Fruit fly (Drosophila melanogaster): ENCODE data around the gene wam.

DNA sequence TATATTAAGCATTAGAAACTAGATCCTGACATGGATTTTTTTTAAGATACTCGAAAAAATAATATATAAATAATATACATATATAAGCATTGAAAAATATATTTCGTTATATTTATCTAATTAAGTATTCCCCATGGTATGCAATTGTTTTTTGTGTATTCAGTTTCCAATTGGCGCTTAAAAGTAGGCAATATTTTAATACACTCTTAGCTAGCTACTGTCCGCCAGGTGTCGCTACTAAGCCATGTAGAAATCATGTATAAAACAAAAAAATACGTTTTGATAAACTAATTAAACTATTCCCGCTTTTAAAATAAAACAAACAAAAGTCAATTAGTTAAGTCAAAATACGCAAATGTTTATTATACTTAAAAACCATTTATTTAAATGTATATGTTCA lies 43.4 kb upstream of the wam start:
- TF ChIP-seq Ets21C (GFP tag; optimal IDR thresholded peaks at IDR 0.05), result no peak
- TF ChIP-seq Eip75B (GFP tag; optimal IDR thresholded peaks at IDR 0.05), result no peak
- TF ChIP-seq cyc (GFP tag; optimal IDR thresholded peaks at IDR 0.05), result peak; percentile 34
- no peak for TF ChIP-seq Hr38 (GFP tag; optimal IDR thresholded peaks at IDR 0.05)
- no peak for TF ChIP-seq Lpt (GFP tag; optimal IDR thresholded peaks at IDR 0.05)
- TF ChIP-seq fd85E (GFP tag; optimal IDR thresholded peaks at IDR 0.05), result no peak
- TF ChIP-seq CG16779 (tag; optimal IDR thresholded peaks at IDR 0.05), result no peak
- TF ChIP-seq CG6792 (GFP tag; optimal IDR thresholded peaks at IDR 0.05), result no peak
- peak; percentile 79 for TF ChIP-seq Eip78C (GFP tag)
- no peak for TF ChIP-seq Sox15 (GFP tag; optimal IDR thresholded peaks at IDR 0.05)
- TF ChIP-seq OdsH (GFP tag; optimal IDR thresholded peaks at IDR 0.05), result no peak
- no peak for TF ChIP-seq Eip93F (GFP tag; optimal IDR thresholded peaks at IDR 0.05)

Measured in whole organism, prepupa.